Fruit fly (Drosophila melanogaster) whole organism, embryonic: ENCODE data around the gene CG1764.

Experiments
- Adf1 ChIP-seq: fragments of 200-800 bp; sonication (Bioruptor generic); IDR thresholded peaks from 2 replicates; pipeline ENCODE4 v1.3.6; 2022; ENCODE audit warnings: missing biosample characterization, missing genetic modification characterization
- Blimp-1 ChIP-seq: fragments of 200-800 bp; sonication (Bioruptor generic); optimal IDR thresholded peaks from 3 replicates; lab custom pipeline; 2018; ENCODE audit warnings: missing biosample characterization, missing genetic modification characterization, mild to moderate bottlenecking, moderate library complexity, missing genetic modification reagents
- CG10431 ChIP-seq: fragments of 200-800 bp; sonication (Bioruptor generic); optimal IDR thresholded peaks from 3 replicates; lab custom pipeline; 2018; ENCODE audit warnings: missing biosample characterization, mild to moderate bottlenecking, missing genetic modification characterization
- CG10654 ChIP-seq: fragments of 200-800 bp; sonication (Bioruptor generic); optimal IDR thresholded peaks from 2 replicates; lab custom pipeline; 2016; ENCODE audit warnings: missing biosample characterization, missing genetic modification characterization
- CG11456 ChIP-seq: fragments of 200-800 bp; sonication (Bioruptor generic); IDR thresholded peaks from 3 replicates; pipeline ENCODE4 v1.3.6; 2022; ENCODE audit warnings: missing biosample characterization, missing genetic modification characterization
- CG11696 ChIP-seq: fragments of 200-800 bp; sonication (Bioruptor generic); IDR thresholded peaks from 2 replicates; pipeline ENCODE4 v1.3.6; 2022; ENCODE audit warnings: missing biosample characterization, missing genetic modification characterization
- CG12155 ChIP-seq: fragments of 200-800 bp; sonication (Bioruptor generic); optimal IDR thresholded peaks from 3 replicates; lab custom pipeline; 2016; ENCODE audit warnings: missing biosample characterization, missing genetic modification characterization
- CG12659 ChIP-seq: fragments of 200-800 bp; sonication (Bioruptor generic); optimal IDR thresholded peaks from 3 replicates; lab custom pipeline; 2017; ENCODE audit warnings: mild to moderate bottlenecking, missing biosample characterization, missing genetic modification reagents, missing genetic modification characterization
- CG13287 ChIP-seq: fragments of 200-800 bp; sonication (Bioruptor generic); IDR thresholded peaks from 2 replicates; pipeline ENCODE4 v1.3.6; 2022; ENCODE audit warnings: missing biosample characterization, missing genetic modification characterization; ENCODE audit not compliant: partially characterized antibody
- CG1603 ChIP-seq: fragments of 200-800 bp; sonication (Bioruptor generic); optimal IDR thresholded peaks from 2 replicates; lab custom pipeline; 2019; ENCODE audit warnings: missing biosample characterization, mild to moderate bottlenecking, missing genetic modification characterization, moderate library complexity
- CG17912 ChIP-seq: fragments of 200-800 bp; sonication (Bioruptor generic); optimal IDR thresholded peaks from 2 replicates; lab custom pipeline; 2018; ENCODE audit warnings: missing biosample characterization, mild to moderate bottlenecking, missing genetic modification characterization
- CG18599 ChIP-seq: fragments of 200-800 bp; sonication (Bioruptor generic); optimal IDR thresholded peaks from 3 replicates; lab custom pipeline; 2017; ENCODE audit warnings: missing biosample characterization, missing genetic modification characterization, mild to moderate bottlenecking, moderate library complexity, missing genetic modification reagents
- CG2116 ChIP-seq: fragments of 200-800 bp; sonication (Bioruptor generic); optimal IDR thresholded peaks from 3 replicates; lab custom pipeline; 2018; ENCODE audit warnings: missing biosample characterization, mild to moderate bottlenecking, missing genetic modification characterization
- CG30020 ChIP-seq: fragments of 200-800 bp; optimal IDR thresholded peaks from 2 replicates; lab custom pipeline; 2019; ENCODE audit warnings: missing biosample characterization, mild to moderate bottlenecking, missing genetic modification characterization, moderate library complexity
- CG3163 ChIP-seq: fragments of 200-800 bp; sonication (Bioruptor generic); optimal IDR thresholded peaks from 3 replicates; lab custom pipeline; 2016; ENCODE audit warnings: missing biosample characterization, missing genetic modification characterization
- CG32767 ChIP-seq: fragments of 200-800 bp; sonication (Bioruptor generic); IDR thresholded peaks from 2 replicates; pipeline ENCODE4 v1.3.6; 2022; ENCODE audit warnings: missing biosample characterization, missing genetic modification characterization
- CG34376 ChIP-seq: fragments of 200-800 bp; sonication (Bioruptor generic); optimal IDR thresholded peaks from 2 replicates; lab custom pipeline; 2018; ENCODE audit warnings: missing biosample characterization, mild to moderate bottlenecking, missing genetic modification characterization
- CG34422 ChIP-seq: fragments of 200-800 bp; sonication (Bioruptor generic); IDR thresholded peaks from 3 replicates; pipeline ENCODE4 v1.3.6; 2022; ENCODE audit warnings: missing biosample characterization, missing genetic modification characterization
- CG3847 ChIP-seq: fragments of 200-800 bp; sonication (Bioruptor generic); IDR thresholded peaks from 2 replicates; pipeline ENCODE4 v1.3.6; 2022; ENCODE audit warnings: missing biosample characterization, missing genetic modification characterization
- CG4328 ChIP-seq: fragments of 200-800 bp; sonication (Bioruptor generic); optimal IDR thresholded peaks from 3 replicates; lab custom pipeline; 2017; ENCODE audit warnings: missing biosample characterization, missing genetic modification reagents, missing genetic modification characterization
- CG4404 ChIP-seq: fragments of 200-800 bp; sonication (Bioruptor generic); IDR thresholded peaks from 2 replicates; pipeline ENCODE4 v1.3.6; 2022; ENCODE audit warnings: missing biosample characterization, missing genetic modification characterization
- CG5245 ChIP-seq: fragments of 200-800 bp; sonication (Bioruptor generic); optimal IDR thresholded peaks from 3 replicates; lab custom pipeline; 2016; ENCODE audit warnings: missing biosample characterization, missing genetic modification characterization
- CG7963 ChIP-seq: fragments of 200-800 bp; sonication (Bioruptor generic); IDR thresholded peaks from 3 replicates; pipeline ENCODE4 v1.3.6; 2022; ENCODE audit warnings: missing biosample characterization, missing genetic modification characterization; ENCODE audit not compliant: partially characterized antibody
- CG9437 ChIP-seq: fragments of 200-800 bp; sonication (Bioruptor generic); optimal IDR thresholded peaks from 2 replicates; lab custom pipeline; 2018; ENCODE audit warnings: missing biosample characterization, mild to moderate bottlenecking, missing genetic modification characterization
- CG9932 ChIP-seq: fragments of 200-800 bp; sonication (Bioruptor generic); IDR thresholded peaks from 2 replicates; pipeline ENCODE4 v1.3.6; 2022; ENCODE audit warnings: missing biosample characterization, missing genetic modification characterization
- Doc3 ChIP-seq: fragments of 200-800 bp; sonication (Bioruptor generic); IDR thresholded peaks from 3 replicates; pipeline ENCODE4 v1.3.6; 2022; ENCODE audit warnings: missing biosample characterization, missing genetic modification characterization; ENCODE audit not compliant: partially characterized antibody
- Dref ChIP-seq: fragments of 200-800 bp; sonication (Bioruptor generic); IDR thresholded peaks from 2 replicates; pipeline ENCODE4 v1.3.6; 2022; ENCODE audit warnings: missing biosample characterization, missing genetic modification characterization
- Myb ChIP-seq: fragments of 200-800 bp; sonication (Bioruptor generic); optimal IDR thresholded peaks from 2 replicates; lab custom pipeline; 2016; ENCODE audit warnings: missing biosample characterization, missing genetic modification characterization
- NK7.1 ChIP-seq: fragments of 200-800 bp; sonication (Bioruptor generic); optimal IDR thresholded peaks from 3 replicates; lab custom pipeline; 2016; ENCODE audit warnings: missing biosample characterization, missing genetic modification characterization
- Ptx1 ChIP-seq: fragments of 200-800 bp; sonication (Bioruptor generic); IDR thresholded peaks from 2 replicates; pipeline ENCODE4 v1.3.6; 2022; ENCODE audit warnings: missing biosample characterization, missing genetic modification characterization
- Rfx ChIP-seq: fragments of 200-800 bp; sonication (Bioruptor generic); IDR thresholded peaks from 2 replicates; pipeline ENCODE4 v1.3.6; 2022; ENCODE audit warnings: missing biosample characterization, missing genetic modification characterization
- Sox102F ChIP-seq: fragments of 200-800 bp; sonication (Bioruptor generic); optimal IDR thresholded peaks from 2 replicates; lab custom pipeline; 2018; ENCODE audit warnings: missing biosample characterization, mild to moderate bottlenecking, missing genetic modification characterization, moderate library complexity
- Xrp1 ChIP-seq: fragments of 200-800 bp; sonication (Bioruptor generic); IDR thresholded peaks from 2 replicates; pipeline ENCODE4 v1.3.6; 2022; ENCODE audit warnings: missing biosample characterization, missing genetic modification characterization
- ab ChIP-seq: fragments of 200-800 bp; sonication (Bioruptor generic); optimal IDR thresholded peaks from 2 replicates; lab custom pipeline; 2016; ENCODE audit warnings: missing biosample characterization, missing genetic modification characterization
- ara ChIP-seq: fragments of 200-800 bp; sonication (Bioruptor generic); IDR thresholded peaks from 2 replicates; pipeline ENCODE4 v1.3.6; 2022; ENCODE audit warnings: missing biosample characterization, missing genetic modification characterization
- bcd ChIP-seq: fragments of 200-800 bp; sonication (Bioruptor generic); optimal IDR thresholded peaks from 2 replicates; lab custom pipeline; 2017; ENCODE audit warnings: missing biosample characterization, mild to moderate bottlenecking, missing genetic modification characterization
- ci ChIP-seq: fragments of 200-800 bp; sonication (Bioruptor generic); IDR thresholded peaks from 3 replicates; pipeline ENCODE4 v1.3.6; 2022; ENCODE audit warnings: missing biosample characterization, missing genetic modification characterization
- gce ChIP-seq: fragments of 200-800 bp; sonication (Bioruptor generic); IDR thresholded peaks from 3 replicates; pipeline ENCODE4 v1.3.6; 2022; ENCODE audit warnings: missing biosample characterization, missing genetic modification characterization
- hbn ChIP-seq: fragments of 200-800 bp; sonication (Bioruptor generic); IDR thresholded peaks from 2 replicates; pipeline ENCODE4 v1.3.6; 2022; ENCODE audit warnings: missing biosample characterization, missing genetic modification characterization; ENCODE audit not compliant: partially characterized antibody
- inv ChIP-seq: fragments of 200-800 bp; sonication (Bioruptor generic); IDR thresholded peaks from 2 replicates; pipeline ENCODE4 v1.3.6; 2022; ENCODE audit warnings: missing biosample characterization, missing genetic modification characterization; ENCODE audit not compliant: partially characterized antibody
- lov ChIP-seq, 2 experiments: fragments of 200-800 bp in 1 of 2; fragments of >200 bp in 1 of 2; sonication (Bioruptor generic) in 1 of 2; IDR thresholded peaks in 1 of 2; optimal IDR thresholded peaks in 1 of 2; 2 replicates in 1 of 2; 3 replicates in 1 of 2; pipeline versions ENCODE4 v1.3.6 to Lab custom; 2017 to 2022; ENCODE audit warnings: missing biosample characterization in 1 of 2, missing genetic modification characterization in 1 of 2
- mirr ChIP-seq: fragments of 200-800 bp; sonication (Bioruptor generic); optimal IDR thresholded peaks from 3 replicates; lab custom pipeline; 2018; ENCODE audit warnings: missing biosample characterization, mild to moderate bottlenecking, missing genetic modification characterization
- nau ChIP-seq: fragments of 200-800 bp; sonication (Bioruptor generic); optimal IDR thresholded peaks from 3 replicates; lab custom pipeline; 2017; ENCODE audit warnings: missing biosample characterization, mild to moderate bottlenecking, missing genetic modification characterization, missing genetic modification reagents
- nmo ChIP-seq: fragments of 200-800 bp; sonication (Bioruptor generic); optimal IDR thresholded peaks from 2 replicates; lab custom pipeline; 2018; ENCODE audit warnings: missing biosample characterization, mild to moderate bottlenecking, missing genetic modification characterization, moderate library complexity
- onecut ChIP-seq: fragments of 200-800 bp; sonication (Bioruptor generic); IDR thresholded peaks from 2 replicates; pipeline ENCODE4 v1.3.6; 2022; ENCODE audit warnings: missing biosample characterization, missing genetic modification characterization
- pita ChIP-seq: fragments of 200-800 bp; sonication (Bioruptor generic); optimal IDR thresholded peaks from 2 replicates; lab custom pipeline; 2017; ENCODE audit warnings: missing biosample characterization, mild to moderate bottlenecking, missing genetic modification characterization
- sens ChIP-seq: fragments of 200-800 bp; sonication (Bioruptor generic); peaks from one replicate; lab custom pipeline; 2016; ENCODE audit warnings: missing biosample characterization, missing genetic modification characterization
- sna ChIP-seq: fragments of 200-800 bp; sonication (Bioruptor generic); IDR thresholded peaks from 2 replicates; pipeline ENCODE4 v1.3.6; 2022; ENCODE audit warnings: missing biosample characterization, missing genetic modification characterization; ENCODE audit not compliant: partially characterized antibody
- stwl ChIP-seq: fragments of 200-800 bp; sonication (Bioruptor generic); optimal IDR thresholded peaks from 3 replicates; lab custom pipeline; 2018; ENCODE audit warnings: missing biosample characterization, mild to moderate bottlenecking, missing genetic modification characterization, moderate library complexity
- tna ChIP-seq: fragments of 200-800 bp; sonication (Bioruptor generic); IDR thresholded peaks from 2 replicates; pipeline ENCODE4 v1.3.6; 2022; ENCODE audit warnings: missing biosample characterization, missing genetic modification characterization; ENCODE audit not compliant: partially characterized antibody

CG1764 gene

DNA sequence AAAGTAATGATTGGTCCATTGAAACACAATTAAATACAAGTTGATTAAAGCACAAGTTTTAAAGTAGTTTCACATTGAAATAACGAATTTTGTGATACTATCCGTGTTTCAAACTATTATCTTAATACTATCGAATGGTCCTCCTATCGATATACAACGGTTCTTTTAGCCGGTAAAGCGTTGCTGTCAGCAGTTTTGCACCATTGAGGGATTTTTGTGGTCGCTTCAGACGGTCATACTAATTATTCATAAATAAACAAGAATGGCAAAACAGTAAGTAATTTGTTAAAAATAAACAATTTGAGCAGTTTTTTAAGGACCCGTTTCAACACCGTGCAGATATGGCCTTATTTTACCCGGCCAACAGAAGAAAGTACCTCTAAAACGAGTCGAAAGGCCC, 35.9 kb upstream of the CG1764 start, which contains the start of gene CG15747 (continued):
- TF ChIP-seq Adf1 (GFP tag; lab: Robert Waterston, UW) (no peak), onecut (GFP tag; lab: Robert Waterston, UW) (no peak), CG30020 (tag; lab: Kevin White, UChicago) (no peak), inv (GFP tag; lab: Robert Waterston, UW) (peak; percentile 65), CG34422 (GFP tag; lab: Robert Waterston, UW) (0 out of 3 replicates have a peak, but pooled peaks have one; percentile 32), stwl (tag; lab: Kevin White, UChicago) (peak; percentile 2), CG18599 (no peak), CG4404 (GFP tag; lab: Robert Waterston, UW) (no peak), Xrp1 (GFP tag; lab: Robert Waterston, UW) (no peak), nmo (GFP tag; lab: Kevin White, UChicago) (no peak), CG11696 (GFP tag; lab: Robert Waterston, UW) (no peak), CG9932 (no peak), CG5245 (GFP tag; lab: Kevin White, UChicago) (no peak), CG13287 (peak; percentile 13), bcd (GFP tag; lab: Kevin White, UChicago) (peak; percentile 18), CG3847 (no peak), Dref (GFP tag; lab: Robert Waterston, UW) (peak; percentile 77), CG2116 (GFP tag; lab: Kevin White, UChicago) (peak; percentile 13), nau (GFP tag; lab: Kevin White, UChicago) (no peak), pita (GFP tag; lab: Kevin White, UChicago) (peak; percentile 3), CG1603 (tag; lab: Kevin White, UChicago) (peak; percentile 69), Doc3 (GFP tag; lab: Robert Waterston, UW) (peak; percentile 29; the same call in 2 of the 3 replicates), lov (optimal IDR thresholded peaks at IDR 0.05; lab: Kevin White, UChicago) (no peak), lov (GFP tag; IDR thresholded peaks at IDR 0.05; lab: Robert Waterston, UW) (no peak), CG11456 (no peak), CG12155 (GFP tag; lab: Kevin White, UChicago) (no peak), Sox102F (GFP tag; lab: Kevin White, UChicago) (no peak), tna (GFP tag; lab: Robert Waterston, UW) (no peak), sens (GFP tag; lab: Kevin White, UChicago) (peak; percentile 15), CG10654 (GFP tag; lab: Kevin White, UChicago) (no peak), CG17912 (GFP tag; lab: Kevin White, UChicago) (peak; percentile 4), ab (GFP tag; lab: Kevin White, UChicago) (no peak), ara (GFP tag; lab: Robert Waterston, UW) (no peak), ci (GFP tag; lab: Robert Waterston, UW) (peak; percentile 48; the same call in 1 of the 3 replicates), CG9437 (GFP tag; lab: Kevin White, UChicago) (no peak), Blimp-1 (GFP tag; lab: Kevin White, UChicago) (no peak), CG12659 (GFP tag; lab: Kevin White, UChicago) (no peak), CG10431 (GFP tag; lab: Kevin White, UChicago) (no peak), CG4328 (no peak), NK7.1 (GFP tag; lab: Kevin White, UChicago) (no peak), Rfx (GFP tag; lab: Robert Waterston, UW) (no peak), CG3163 (GFP tag; lab: Kevin White, UChicago) (no peak), Ptx1 (0 out of 2 replicates have a peak, but pooled peaks have one; percentile 22), hbn (GFP tag; lab: Robert Waterston, UW) (peak; percentile 43; the same call in 1 of the 2 replicates), CG32767 (GFP tag; lab: Robert Waterston, UW) (no peak), Myb (GFP tag; lab: Kevin White, UChicago) (peak; percentile 53), CG34376 (no peak), mirr (no peak), CG7963 (GFP tag; lab: Robert Waterston, UW) (peak; percentile 40; the same call in 1 of the 3 replicates), gce (GFP tag; lab: Robert Waterston, UW) (no peak), sna (GFP tag; lab: Robert Waterston, UW) (0 out of 2 replicates have a peak, but pooled peaks have one; percentile 24)
